Fruit fly (Drosophila melanogaster): ENCODE data around the gene CG31441.

Gene CG31441

DNA sequence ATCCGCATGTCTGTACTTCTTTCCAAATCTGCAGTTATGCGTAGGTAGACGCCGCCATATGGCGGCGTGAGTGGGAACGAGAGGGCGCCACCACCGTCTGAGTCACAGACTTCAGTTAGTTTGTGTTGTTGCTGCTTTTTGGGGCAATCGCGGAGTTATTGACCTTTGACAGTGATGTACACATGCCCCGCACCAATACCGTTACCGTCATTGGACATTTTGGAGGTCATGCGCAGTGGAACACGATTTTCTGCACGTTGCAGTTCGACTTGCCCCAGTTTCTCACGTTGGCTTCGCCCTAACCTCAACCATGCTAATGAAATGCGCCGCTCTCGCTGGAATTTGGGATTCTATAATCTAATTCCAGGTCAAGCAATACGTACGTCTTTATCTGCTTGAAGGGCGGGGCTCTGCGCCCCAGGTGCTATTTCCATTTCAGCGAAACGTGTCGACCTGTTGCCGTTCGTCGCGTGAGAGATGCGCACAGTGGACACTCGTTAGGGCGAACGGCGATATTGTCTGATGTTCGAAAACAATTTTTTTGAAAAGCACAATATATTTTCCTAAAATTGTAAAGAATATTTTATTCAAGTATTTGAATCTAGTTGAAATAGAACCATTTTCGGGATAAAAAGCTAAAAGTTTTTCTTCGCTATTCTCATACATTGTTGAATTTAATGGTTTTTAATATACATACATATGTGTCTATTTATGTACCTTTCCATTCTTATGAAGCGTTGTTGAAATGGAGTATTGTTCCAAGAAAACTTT, 24.6 kb upstream of the CG31441 start (continued):
- TF ChIP-seq CG3407 (GFP tag; optimal IDR thresholded peaks at IDR 0.05), result peak; percentile 41
- TF ChIP-seq HHEX (GFP tag; optimal IDR thresholded peaks at IDR 0.05), result peak; percentile 60
- TF ChIP-seq CG12155 (GFP tag; optimal IDR thresholded peaks at IDR 0.05), result peak; percentile 89
- peak; percentile 84 for TF ChIP-seq CG10543 (GFP tag; optimal IDR thresholded peaks at IDR 0.05)
- peak; percentile 64 for TF ChIP-seq CG17385 (GFP tag; optimal IDR thresholded peaks at IDR 0.05)
- no peak for TF ChIP-seq Trl (optimal IDR thresholded peaks at IDR 0.05)
- peak; percentile 63 for TF ChIP-seq Trl (GFP tag; optimal IDR thresholded peaks at IDR 0.05)
- peak; percentile 12 for TF ChIP-seq nau (GFP tag; optimal IDR thresholded peaks at IDR 0.05)
- peak; percentile 65 for TF ChIP-seq CG4617 (GFP tag; optimal IDR thresholded peaks at IDR 0.05; ENCODE audit: borderline replicate concordance)
- 0 out of 2 replicates have a peak, but pooled peaks have one; percentile 27 for TF ChIP-seq dimm (GFP tag; IDR thresholded peaks at IDR 0.05)
- TF ChIP-seq tio (GFP tag; optimal IDR thresholded peaks at IDR 0.05), result no peak
- peak; percentile 73 for TF ChIP-seq Asciz (GFP tag; optimal IDR thresholded peaks at IDR 0.05)
- TF ChIP-seq CG11093 (GFP tag; IDR thresholded peaks at IDR 0.05), result peak; percentile 57; the same call in 1 of the 3 replicates
- peak; percentile 45; the same call in 1 of the 2 replicates for TF ChIP-seq peb (GFP tag; IDR thresholded peaks at IDR 0.05)
- TF ChIP-seq luna (GFP tag; optimal IDR thresholded peaks at IDR 0.05), result peak; percentile 42
- TF ChIP-seq caup (GFP tag; optimal IDR thresholded peaks at IDR 0.05; ENCODE audit: severe bottlenecking), result peak; percentile 56
- TF ChIP-seq CG1529 (GFP tag; optimal IDR thresholded peaks at IDR 0.05), result peak; percentile 11
- peak; percentile 61 for TF ChIP-seq jumu (GFP tag; optimal IDR thresholded peaks at IDR 0.05)
- no peak for TF ChIP-seq CG10565 (GFP tag; optimal IDR thresholded peaks at IDR 0.05)
- no peak for TF ChIP-seq stwl (tag; optimal IDR thresholded peaks at IDR 0.05)
- peak; percentile 47 for TF ChIP-seq her (GFP tag; optimal IDR thresholded peaks at IDR 0.05)
- no peak for TF ChIP-seq prd (optimal IDR thresholded peaks at IDR 0.05)
- TF ChIP-seq prd (GFP tag; IDR thresholded peaks at IDR 0.05), result peak; percentile 87
- no peak for TF ChIP-seq salm (tag; optimal IDR thresholded peaks at IDR 0.05)
- peak; percentile 73 for TF ChIP-seq vfl (GFP tag; optimal IDR thresholded peaks at IDR 0.05)
- TF ChIP-seq CG4730 (GFP tag; IDR thresholded peaks at IDR 0.05), result peak; percentile 56; the same call in 1 of the 2 replicates
- peak; percentile 62 for TF ChIP-seq CG9609 (GFP tag; optimal IDR thresholded peaks at IDR 0.05)
- peak; percentile 60 for TF ChIP-seq E2f1 (GFP tag; IDR thresholded peaks at IDR 0.05)
- TF ChIP-seq dmrt11E (tag; optimal IDR thresholded peaks at IDR 0.05), result peak; percentile 51
- peak; percentile 86 for TF ChIP-seq CG11456 (GFP tag; IDR thresholded peaks at IDR 0.05)
- peak in 1 of 3 experiments; percentile 49 for TF ChIP-seq lola (GFP tag; optimal IDR thresholded peaks at IDR 0.05)
- TF ChIP-seq Optix (GFP tag; IDR thresholded peaks at IDR 0.05), result peak; percentile 35; the same call in 1 of the 3 replicates
- peak; percentile 18; the same call in 1 of the 2 replicates for TF ChIP-seq Dref (GFP tag; IDR thresholded peaks at IDR 0.05)
- TF ChIP-seq NFAT (GFP tag; IDR thresholded peaks at IDR 0.05), result peak; percentile 87
- TF ChIP-seq CG12236 (GFP tag; optimal IDR thresholded peaks at IDR 0.05), result peak; percentile 34
- peak; percentile 79 for TF ChIP-seq CG13624 (GFP tag; optimal IDR thresholded peaks at IDR 0.05)
- no peak for TF ChIP-seq Sin3A (optimal IDR thresholded peaks at IDR 0.05)
- TF ChIP-seq Adf1 (GFP tag; IDR thresholded peaks at IDR 0.05), result peak; percentile 33; the same call in 1 of the 2 replicates
- peak; percentile 64 for TF ChIP-seq pho (GFP tag; optimal IDR thresholded peaks at IDR 0.05)
- TF ChIP-seq pzg (GFP tag; optimal IDR thresholded peaks at IDR 0.05), result peak; percentile 20
- TF ChIP-seq CG10462 (GFP tag; optimal IDR thresholded peaks at IDR 0.05), result no peak
- no peak for TF ChIP-seq grn (GFP tag; optimal IDR thresholded peaks at IDR 0.05)
- TF ChIP-seq gcm (GFP tag; optimal IDR thresholded peaks at IDR 0.05), result peak; percentile 27
- TF ChIP-seq CG14014 (GFP tag; IDR thresholded peaks at IDR 0.05), result peak; percentile 80
- TF ChIP-seq Bdp1 (GFP tag; optimal IDR thresholded peaks at IDR 0.05), result peak; percentile 8
- no peak for TF ChIP-seq HLHmδ (GFP tag; optimal IDR thresholded peaks at IDR 0.05)
- TF ChIP-seq oc (tag; optimal IDR thresholded peaks at IDR 0.05), result no peak
- peak; percentile 82 for TF ChIP-seq abd-A (tag; optimal IDR thresholded peaks at IDR 0.05)
- no peak for TF ChIP-seq Opbp (GFP tag; IDR thresholded peaks at IDR 0.05; ENCODE audit: partially characterized antibody)
- TF ChIP-seq pfk (GFP tag; optimal IDR thresholded peaks at IDR 0.05), result no peak

All from whole organism, embryonic.